Fruit fly (Drosophila melanogaster) Kc167 (cell line): ENCODE measurements around the gene CG3149.
A peak's percentile ranks its signal among the peaks of the same experiment; 100 is the strongest.

Source experiments
- Myc ChIP-seq: fragments of >200 bp; optimal IDR thresholded peaks from 2 replicates; lab custom pipeline; 2017; ENCODE audit warnings: missing external identifiers
- Sin3A ChIP-seq: fragments of >200 bp; optimal IDR thresholded peaks from 2 replicates; lab custom pipeline; 2018; ENCODE audit warnings: missing external identifiers
- h ChIP-seq: fragments of >200 bp; optimal IDR thresholded peaks from 3 replicates; lab custom pipeline; 2018; ENCODE audit warnings: missing external identifiers
- insv ChIP-seq: fragments of >200 bp; optimal IDR thresholded peaks from 3 replicates; lab custom pipeline; 2018; ENCODE audit warnings: missing external identifiers
- psq ChIP-seq: fragments of >200 bp; optimal IDR thresholded peaks from 2 replicates; lab custom pipeline; 2017; ENCODE audit warnings: missing external identifiers
- ttk ChIP-seq: sonication (Bioruptor generic); optimal IDR thresholded peaks from 2 replicates; lab custom pipeline; 2017; ENCODE audit warnings: missing external identifiers

Gene CG3149

DNA sequence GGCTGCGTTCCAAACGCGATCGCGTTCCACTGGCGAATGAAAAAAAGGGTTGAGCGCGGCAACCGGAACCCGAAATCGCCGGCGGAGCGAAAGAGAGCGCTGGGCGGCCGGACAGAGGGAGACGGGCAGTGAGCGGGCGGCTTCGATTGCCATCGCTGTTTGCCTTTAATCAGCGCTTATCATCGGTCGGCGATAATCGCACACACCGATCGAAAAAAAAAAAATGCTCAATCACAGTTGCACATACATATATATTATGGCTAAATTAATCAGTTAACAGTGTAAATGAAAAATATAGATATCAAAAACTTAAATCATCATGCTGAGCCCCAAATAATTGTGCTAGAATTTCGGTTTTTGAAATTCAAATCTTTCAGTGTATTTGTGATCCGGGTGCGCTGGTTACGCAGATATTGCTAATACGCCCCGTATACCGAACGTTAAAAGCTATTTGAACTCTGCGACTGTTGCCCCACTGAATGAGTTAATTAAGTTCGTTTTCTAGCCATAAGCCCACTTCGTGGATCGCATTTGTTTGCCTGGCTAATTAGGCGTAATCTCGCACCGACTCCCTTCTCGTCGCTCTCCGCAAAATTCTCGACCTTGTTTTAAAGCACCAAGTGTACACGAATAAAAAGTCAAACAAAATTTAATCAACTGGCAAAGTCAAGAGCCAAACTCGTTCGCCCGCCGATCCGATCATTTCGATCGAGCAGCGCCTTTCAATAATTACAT, 22.9 kb upstream of the CG3149 start, which contains the start of gene CG33080:
Gene CG33080 (minus strand): TSS at position 38 of the 735 bp plus-strand sequence.
- TF ChIP-seq ttk (lab: Kevin White, UChicago) = no peak
- no peak for TF ChIP-seq h (lab: Kevin White, UChicago)
- no peak for TF ChIP-seq psq (lab: Kevin White, UChicago)
- no peak for TF ChIP-seq Myc (lab: Kevin White, UChicago)
- no peak for TF ChIP-seq Sin3A
- TF ChIP-seq insv = no peak

DNA sequence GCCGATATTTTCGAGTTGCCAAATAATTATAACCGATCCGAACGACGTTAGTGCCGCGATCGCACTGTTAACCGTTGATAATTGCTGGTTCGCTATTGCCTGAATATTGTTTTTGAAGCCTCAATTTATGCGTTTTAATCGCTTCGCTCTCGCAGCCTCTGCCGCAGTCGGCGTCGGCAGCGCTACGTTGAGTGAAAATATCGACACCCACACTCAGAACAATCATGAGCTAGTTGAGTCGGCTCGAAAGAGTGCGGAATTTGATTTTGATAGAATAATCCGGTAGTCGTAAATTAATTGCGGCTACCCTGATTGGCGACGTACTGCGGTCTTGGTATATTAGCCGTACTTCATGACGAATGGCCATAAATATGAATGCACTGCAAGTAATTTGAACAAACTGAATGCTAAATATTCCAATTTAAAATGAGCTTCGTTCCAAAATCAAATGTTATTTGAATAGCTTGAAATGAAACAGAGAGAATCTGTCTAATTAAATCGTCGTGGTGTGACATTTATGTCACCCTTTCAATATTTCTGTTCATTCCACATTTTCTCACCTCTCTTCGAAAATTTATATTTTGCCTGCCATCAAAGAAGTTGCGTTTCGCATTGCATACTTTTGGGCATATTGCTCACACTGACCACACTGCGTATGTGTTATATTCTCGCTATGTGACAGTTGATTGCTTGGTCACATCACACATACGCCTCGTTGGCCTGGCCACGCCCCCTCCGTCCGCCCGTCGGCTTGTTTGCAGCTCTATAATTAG, 20.6 kb upstream of the CG3149 start:
- no peak for TF ChIP-seq h (lab: Kevin White, UChicago)
- TF ChIP-seq Sin3A = no peak
- no peak for TF ChIP-seq insv
- no peak for TF ChIP-seq psq (lab: Kevin White, UChicago)
- TF ChIP-seq Myc (lab: Kevin White, UChicago) = no peak
- no peak for TF ChIP-seq ttk (lab: Kevin White, UChicago)

DNA sequence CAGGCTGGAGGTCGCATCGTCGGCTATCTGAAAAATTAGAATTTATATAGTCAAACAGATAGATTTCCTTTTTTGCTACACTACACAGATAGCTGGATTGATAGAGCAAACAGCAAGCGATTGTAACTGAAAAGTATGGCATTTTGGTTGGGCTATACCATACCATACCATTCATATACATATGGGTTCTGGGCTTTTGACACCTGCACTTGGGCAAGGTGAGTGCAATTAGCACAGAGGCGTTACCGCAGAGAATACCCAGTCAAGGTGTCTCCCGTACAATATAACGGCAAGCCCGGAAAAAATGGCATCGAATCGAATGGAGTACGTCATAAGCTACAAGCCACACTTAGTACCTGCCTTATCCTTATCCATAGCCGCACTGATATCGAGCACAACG, 19.8 kb upstream of the CG3149 start:
- TF ChIP-seq ttk (lab: Kevin White, UChicago) (peak; percentile 99), h (lab: Kevin White, UChicago) (no peak), insv (no peak)

DNA sequence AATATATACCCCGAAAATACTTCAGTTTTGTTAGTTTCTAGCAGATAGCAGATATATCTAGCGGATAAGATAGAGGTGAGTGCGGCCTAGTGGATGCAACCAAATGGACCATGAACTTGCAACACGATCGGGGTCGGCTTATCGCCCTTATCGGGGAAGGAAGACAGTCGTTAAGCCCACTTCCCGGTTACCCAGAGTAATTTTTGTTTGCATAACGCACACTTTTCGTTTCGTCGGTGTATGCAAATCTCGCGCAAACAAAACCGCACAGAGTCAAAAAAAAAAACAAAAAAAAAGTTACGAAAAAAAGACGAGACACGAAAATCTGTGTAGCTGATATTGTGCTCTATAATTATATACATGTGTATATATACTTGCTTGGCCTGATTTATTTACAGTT, 18.0 kb upstream of the CG3149 start:
- no peak for TF ChIP-seq ttk (lab: Kevin White, UChicago)
- no peak for TF ChIP-seq Sin3A
- no peak for TF ChIP-seq insv
- no peak for TF ChIP-seq Myc (lab: Kevin White, UChicago)
- no peak for TF ChIP-seq psq (lab: Kevin White, UChicago)
- TF ChIP-seq h (lab: Kevin White, UChicago) = no peak

DNA sequence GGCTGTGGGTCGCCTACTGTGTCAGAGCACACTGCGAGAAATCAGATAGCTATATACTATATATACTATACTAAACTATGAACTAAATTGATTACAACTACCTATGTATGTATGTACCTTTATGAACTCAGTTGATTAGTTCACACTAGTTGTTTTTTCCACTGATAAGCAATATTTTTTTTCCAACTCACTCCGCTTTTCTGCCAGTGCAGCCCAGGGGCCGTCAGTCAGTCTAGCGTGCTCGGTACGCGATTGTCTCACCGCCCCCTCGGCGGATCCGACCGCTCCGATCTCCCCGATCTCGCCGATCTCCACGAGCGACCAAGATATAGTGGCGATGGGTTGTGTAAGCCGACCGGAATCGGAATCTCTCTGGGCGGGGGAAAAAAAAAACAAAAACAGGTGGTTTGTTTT, 10.9 kb upstream of the CG3149 start:
- TF ChIP-seq Myc (lab: Kevin White, UChicago) (no peak), Sin3A (no peak), h (lab: Kevin White, UChicago) (no peak), psq (lab: Kevin White, UChicago) (no peak), insv (no peak), ttk (lab: Kevin White, UChicago) (no peak)

DNA sequence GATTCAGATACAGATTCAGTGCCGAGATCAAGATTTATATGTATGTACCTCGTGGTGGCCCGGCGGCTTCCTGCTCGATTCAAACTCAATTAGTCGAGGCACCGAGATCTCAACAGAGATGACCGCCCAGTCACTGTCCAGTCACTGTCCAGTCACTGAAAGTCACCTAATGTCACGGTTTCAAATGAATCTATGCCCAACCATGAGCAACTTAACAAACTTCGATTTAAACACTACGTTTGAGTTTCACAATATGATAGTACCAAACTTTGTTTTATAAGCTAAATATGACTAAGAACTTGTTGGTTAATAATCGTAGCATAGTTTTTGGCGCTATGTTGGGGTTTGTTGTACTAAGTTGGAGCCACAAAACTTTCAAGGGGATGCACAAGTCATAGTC, 10.1 kb upstream of the CG3149 start:
- TF ChIP-seq psq (lab: Kevin White, UChicago) (no peak), ttk (lab: Kevin White, UChicago) (no peak), h (lab: Kevin White, UChicago) (no peak), insv (no peak), Sin3A (no peak), Myc (lab: Kevin White, UChicago) (no peak)

DNA sequence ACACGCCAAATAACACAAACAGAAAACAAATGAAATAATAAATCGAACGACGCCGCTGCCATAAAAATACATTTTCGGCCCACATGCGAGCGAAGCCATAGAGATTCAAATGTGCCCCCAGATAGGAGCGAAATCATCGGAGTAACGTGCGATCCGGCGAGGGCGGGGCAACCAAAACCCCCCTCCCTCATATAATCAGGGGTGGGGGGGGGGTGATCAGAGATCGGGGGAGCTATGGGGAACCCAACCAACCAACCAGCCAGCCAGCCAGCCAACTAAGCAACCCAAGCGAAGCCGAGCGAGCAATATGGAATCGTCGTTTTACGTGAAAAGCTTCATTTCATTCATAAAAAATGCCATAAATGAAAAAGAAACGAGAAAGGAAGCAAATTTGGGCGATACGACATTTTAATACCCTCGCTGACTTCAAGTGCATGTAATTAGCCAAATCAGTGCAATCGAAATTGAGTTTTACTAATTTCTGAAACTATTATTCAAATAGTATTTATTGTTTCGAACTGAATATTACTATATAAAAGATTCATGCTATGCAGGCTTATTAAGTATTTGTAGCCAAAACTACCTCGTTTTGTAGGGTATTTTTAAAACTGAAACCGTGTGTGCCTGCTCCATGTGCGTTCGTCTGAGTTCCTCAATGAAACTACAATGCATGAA, 5.0 kb upstream of the CG3149 start:
- no peak for TF ChIP-seq psq (lab: Kevin White, UChicago)

DNA sequence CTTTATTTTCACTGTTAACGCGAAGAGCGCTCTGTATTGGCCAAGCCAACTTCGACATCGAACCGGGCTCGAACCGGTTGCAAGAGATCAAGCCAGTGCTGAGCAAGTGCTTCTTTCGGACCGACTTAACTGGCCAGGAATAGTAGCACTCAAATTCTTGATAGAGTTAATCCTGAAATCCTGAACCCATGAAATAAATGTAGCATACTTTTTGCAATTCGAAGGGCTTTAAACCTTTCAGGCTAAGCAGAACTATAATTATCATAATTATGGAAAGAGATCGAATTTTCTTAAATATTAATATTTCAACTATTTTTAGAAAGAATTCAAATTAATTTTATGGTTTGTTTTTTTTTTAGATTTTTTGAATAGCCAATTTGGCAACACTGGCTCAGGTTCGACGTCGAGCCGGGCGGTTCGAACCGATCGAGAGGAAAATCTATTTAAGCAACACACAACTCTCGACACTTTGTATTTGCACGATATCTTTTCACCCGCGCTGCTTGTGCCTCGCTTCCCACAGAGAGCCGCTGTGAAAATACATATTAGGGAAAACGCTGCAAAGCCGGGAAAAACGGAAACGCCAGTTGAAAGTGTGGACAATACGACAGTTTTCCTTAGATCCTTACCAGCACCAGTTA, 3.2 kb upstream of the CG3149 start, which contains the start of gene AdamTS-B:
Gene AdamTS-B (plus strand): TSS at position 471 of the 641 bp plus-strand sequence.
- TF ChIP-seq ttk (lab: Kevin White, UChicago) (no peak), h (lab: Kevin White, UChicago) (no peak), Sin3A (no peak), insv (no peak), psq (lab: Kevin White, UChicago) (no peak), Myc (lab: Kevin White, UChicago) (no peak)

DNA sequence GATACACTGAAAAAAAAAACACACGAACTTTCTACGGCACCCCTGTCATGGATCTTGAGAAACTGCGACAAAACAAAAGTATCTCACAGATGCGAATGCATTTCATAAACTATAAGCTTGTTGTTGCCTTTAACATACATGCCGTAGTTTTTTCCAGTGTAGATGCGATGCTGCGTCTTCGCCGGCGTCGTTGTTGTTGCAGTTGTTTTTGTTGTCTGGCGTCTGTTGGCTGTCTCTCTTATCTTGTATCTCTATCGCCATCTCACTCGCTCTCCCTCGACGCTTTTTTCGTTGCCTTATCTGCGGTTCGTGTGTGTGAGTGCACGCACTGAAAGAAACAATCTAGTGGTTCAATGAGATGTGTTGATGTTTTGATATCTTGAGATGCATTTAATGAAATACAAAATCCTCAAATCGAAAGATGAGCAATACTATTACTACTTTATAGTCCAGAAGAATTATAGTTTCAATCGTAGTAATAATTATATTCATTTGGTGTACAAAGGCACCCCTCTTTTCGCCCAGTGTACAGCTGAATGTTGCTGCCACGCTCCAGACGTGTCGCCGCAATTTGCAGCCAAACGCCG, 1.5 kb upstream of the CG3149 start:
- TF ChIP-seq ttk (lab: Kevin White, UChicago) (no peak), Myc (lab: Kevin White, UChicago) (no peak), Sin3A (no peak), h (lab: Kevin White, UChicago) (no peak), insv (no peak), psq (lab: Kevin White, UChicago) (no peak)

DNA sequence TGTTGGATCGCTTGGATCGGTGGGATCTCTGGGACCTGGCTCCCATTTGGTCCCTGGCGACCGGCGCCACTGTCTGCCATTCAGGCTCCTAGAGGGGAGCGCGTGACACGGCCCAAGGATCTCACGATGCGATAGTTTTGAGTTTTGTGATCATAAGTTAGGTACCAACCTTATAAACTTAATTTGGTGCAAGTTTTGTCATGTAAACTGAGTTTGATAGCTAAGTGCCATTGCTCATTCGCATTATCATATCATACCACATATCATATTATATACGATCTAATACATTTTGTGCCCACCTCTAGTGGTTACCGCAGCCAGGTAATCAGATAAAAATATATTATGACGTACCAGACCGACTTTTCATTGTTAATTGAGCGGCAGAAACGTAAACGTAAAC, 953 bp upstream of the CG3149 start:
- no peak for TF ChIP-seq Sin3A
- no peak for TF ChIP-seq Myc (lab: Kevin White, UChicago)
- no peak for TF ChIP-seq h (lab: Kevin White, UChicago)
- TF ChIP-seq ttk (lab: Kevin White, UChicago) = no peak
- no peak for TF ChIP-seq insv
- no peak for TF ChIP-seq psq (lab: Kevin White, UChicago)

DNA sequence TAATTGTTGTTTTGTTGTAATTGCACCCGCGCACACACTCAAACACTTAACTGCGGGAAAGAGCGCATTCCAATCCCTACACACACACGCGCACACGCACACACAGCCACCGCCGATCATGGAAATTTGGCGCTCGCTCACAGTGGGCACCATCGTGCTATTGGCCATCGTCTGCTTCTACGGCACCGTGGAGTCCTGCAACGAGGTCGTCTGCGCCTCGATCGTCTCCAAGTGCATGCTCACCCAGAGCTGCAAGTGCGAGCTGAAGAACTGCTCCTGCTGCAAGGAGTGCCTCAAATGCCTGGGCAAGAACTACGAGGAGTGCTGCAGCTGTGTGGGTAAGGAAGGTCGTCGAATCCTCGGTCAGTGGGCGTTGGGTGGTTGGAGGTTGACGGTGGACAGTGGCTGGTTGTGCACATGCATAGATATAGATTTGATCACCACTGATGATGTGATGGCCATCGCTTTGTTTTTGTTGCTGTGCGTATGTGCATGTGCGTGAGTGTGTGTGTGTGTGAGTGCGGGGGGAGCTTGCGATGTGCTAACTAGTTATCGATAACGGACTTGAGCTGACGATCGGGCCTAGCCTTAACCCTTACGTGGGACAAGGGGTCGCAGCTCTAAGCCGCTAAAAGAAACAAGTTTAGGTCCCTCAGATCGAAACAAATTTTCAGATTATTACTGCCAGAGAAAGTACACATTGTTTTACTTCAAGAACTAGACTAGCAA, 4.2 kb downstream of the CG3149 start:
- TF ChIP-seq ttk (lab: Kevin White, UChicago) (no peak), insv (no peak), h (lab: Kevin White, UChicago) (no peak), psq (lab: Kevin White, UChicago) (no peak)
